Worm (Caenorhabditis elegans): ENCODE measurements around the gene slc-28.1.

slc-28.1 gene

DNA sequence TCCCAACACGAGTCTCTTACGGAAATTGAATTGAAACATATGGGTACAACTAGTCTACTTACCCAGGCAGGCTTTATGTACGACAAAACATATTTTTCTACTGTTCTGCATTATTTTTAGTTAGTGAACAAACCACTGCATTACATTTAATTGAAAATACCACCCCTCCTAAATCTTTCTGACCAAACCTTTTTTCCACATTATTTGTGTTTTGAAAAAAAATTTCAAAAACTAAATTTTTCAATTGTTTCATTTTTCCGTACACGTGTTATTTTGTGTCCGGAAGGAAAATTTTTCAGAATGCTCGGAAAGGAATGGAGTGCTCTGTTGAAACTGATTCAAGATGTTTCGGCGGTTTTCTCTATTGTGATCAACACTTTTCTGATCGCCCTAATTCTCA is 48.8 kb downstream of the slc-28.1 start, which contains the start of gene str-226:
str-226 (plus strand) TSS at position 301 of the 400 bp plus-strand sequence.
- no peak for TF ChIP-seq unc-130 (GFP tag; optimal IDR thresholded peaks at IDR 0.05)
- TF ChIP-seq B0261.1 (tag; optimal IDR thresholded peaks at IDR 0.05), result no peak
- no peak for TF ChIP-seq ceh-40 (GFP tag; IDR thresholded peaks at IDR 0.05)

All from whole organism, young adult.